Worm (Caenorhabditis elegans) whole organism, midembryonic: ENCODE data around the gene Y75B7B.1.

ENCODE experiments used
- T22C8.4 ChIP-seq: fragments of 200-800 bp; sonication (Bioruptor generic); IDR thresholded peaks from 2 replicates; pipeline ENCODE4 v1.3.6; 2022; ENCODE audit warnings: missing genetic modification characterization, missing compliant biosample characterization
- tab-1 ChIP-seq: fragments of 200-800 bp; sonication (Bioruptor generic); IDR thresholded peaks from 2 replicates; pipeline ENCODE4 v1.3.6; 2022; ENCODE audit warnings: missing genetic modification characterization, missing compliant biosample characterization
- ztf-23 ChIP-seq: fragments of 200-800 bp; sonication (Bioruptor generic); IDR thresholded peaks from 2 replicates; pipeline ENCODE4 v1.3.6; 2022; ENCODE audit warnings: missing genetic modification reagents, missing genetic modification characterization, missing compliant biosample characterization

- TF ChIP-seq ztf-23 (no peak), tab-1 (no peak), T22C8.4 (GFP tag; lab: Robert Waterston, UW) (no peak)
These were observed 44.5 kb upstream of the Y75B7B.1 start for ce11 chrV:1226239-1226638.
